Fruit fly (Drosophila melanogaster) whole organism, prepupa: ENCODE results near the gene CG33301.

ENCODE experiments used
- CG10669 ChIP-seq: fragments of 200-800 bp; sonication (Bioruptor generic); optimal IDR thresholded peaks from 3 replicates; lab custom pipeline; 2018; ENCODE audit warnings: missing biosample characterization, mild to moderate bottlenecking, missing genetic modification characterization, moderate library complexity
- CG11294 ChIP-seq: fragments of 200-800 bp; sonication (Bioruptor generic); IDR thresholded peaks from 2 replicates; pipeline ENCODE4 v1.3.6; 2022; ENCODE audit warnings: missing biosample characterization, missing genetic modification characterization
- CG15336 ChIP-seq: fragments of 200-800 bp; sonication (Bioruptor generic); IDR thresholded peaks from 2 replicates; pipeline ENCODE4 v1.3.6; 2022; ENCODE audit warnings: missing biosample characterization, missing genetic modification characterization
- CG1621 ChIP-seq: fragments of 200-800 bp; sonication (Bioruptor generic); optimal IDR thresholded peaks from 3 replicates; lab custom pipeline; 2018; ENCODE audit warnings: missing biosample characterization, mild to moderate bottlenecking, missing genetic modification characterization
- CG16779 ChIP-seq: fragments of 200-800 bp; sonication (Bioruptor generic); optimal IDR thresholded peaks from 3 replicates; lab custom pipeline; 2017; ENCODE audit warnings: missing biosample characterization, mild to moderate bottlenecking, missing genetic modification characterization
- CG3032 ChIP-seq: fragments of 200-800 bp; optimal IDR thresholded peaks from 2 replicates; lab custom pipeline; 2019; ENCODE audit warnings: missing biosample characterization, mild to moderate bottlenecking, missing genetic modification characterization, moderate library complexity
- CG32006 ChIP-seq: fragments of 200-800 bp; sonication (Bioruptor generic); optimal IDR thresholded peaks from 3 replicates; lab custom pipeline; 2017; ENCODE audit warnings: missing biosample characterization, mild to moderate bottlenecking, missing genetic modification characterization
- CG3919 ChIP-seq: fragments of 200-800 bp; sonication (Bioruptor generic); optimal IDR thresholded peaks from 3 replicates; lab custom pipeline; 2016; ENCODE audit warnings: missing biosample characterization, missing genetic modification characterization
- CG4318 ChIP-seq: fragments of 200-800 bp; sonication (Bioruptor generic); optimal IDR thresholded peaks from 3 replicates; lab custom pipeline; 2017; ENCODE audit warnings: missing biosample characterization, mild to moderate bottlenecking, missing genetic modification characterization
- CG6276 ChIP-seq: fragments of 200-800 bp; sonication (Bioruptor generic); optimal IDR thresholded peaks from 2 replicates; lab custom pipeline; 2017; ENCODE audit warnings: missing biosample characterization, mild to moderate bottlenecking, missing genetic modification characterization
- CG8119 ChIP-seq: fragments of 200-800 bp; sonication (Bioruptor generic); IDR thresholded peaks from 3 replicates; pipeline ENCODE4 v1.3.6; 2022; ENCODE audit warnings: missing biosample characterization, missing genetic modification characterization
- Ets21C ChIP-seq: fragments of 200-800 bp; sonication (Bioruptor generic); optimal IDR thresholded peaks from 3 replicates; lab custom pipeline; 2016; ENCODE audit warnings: missing biosample characterization, missing genetic modification characterization
- Gug ChIP-seq: fragments of 200-800 bp; sonication (Bioruptor generic); IDR thresholded peaks from 2 replicates; pipeline ENCODE4 v1.3.6; 2022; ENCODE audit warnings: missing biosample characterization, missing genetic modification characterization
- Hr39 ChIP-seq: fragments of 200-800 bp; sonication (Bioruptor generic); optimal IDR thresholded peaks from 2 replicates; lab custom pipeline; 2016; ENCODE audit warnings: missing biosample characterization, missing genetic modification characterization
- Hr4 ChIP-seq: fragments of 200-800 bp; sonication (Bioruptor generic); optimal IDR thresholded peaks from 3 replicates; lab custom pipeline; 2016; ENCODE audit warnings: missing biosample characterization, missing genetic modification characterization
- Lpt ChIP-seq: fragments of 200-800 bp; sonication (Bioruptor generic); optimal IDR thresholded peaks from 3 replicates; lab custom pipeline; 2016; ENCODE audit warnings: missing biosample characterization, missing genetic modification characterization
- OdsH ChIP-seq: fragments of 200-800 bp; sonication (Bioruptor generic); optimal IDR thresholded peaks from 3 replicates; lab custom pipeline; 2016; ENCODE audit warnings: missing biosample characterization, missing genetic modification characterization
- Smox ChIP-seq: fragments of 200-800 bp; sonication (Bioruptor generic); optimal IDR thresholded peaks from 3 replicates; lab custom pipeline; 2016; ENCODE audit warnings: missing biosample characterization, missing genetic modification characterization
- Sox102F ChIP-seq: fragments of 200-800 bp; sonication (Bioruptor generic); optimal IDR thresholded peaks from 2 replicates; lab custom pipeline; 2016; ENCODE audit warnings: missing biosample characterization, mild to moderate bottlenecking, missing genetic modification characterization
- Sox14 ChIP-seq: fragments of 200-800 bp; sonication (Bioruptor generic); optimal IDR thresholded peaks from 3 replicates; lab custom pipeline; 2016; ENCODE audit warnings: missing biosample characterization, missing genetic modification characterization
- acj6 ChIP-seq: fragments of 200-800 bp; sonication (Bioruptor generic); optimal IDR thresholded peaks from 3 replicates; lab custom pipeline; 2016; ENCODE audit warnings: missing biosample characterization, missing genetic modification characterization
- dac ChIP-seq: fragments of 200-800 bp; sonication (Bioruptor generic); optimal IDR thresholded peaks from 2 replicates; lab custom pipeline; 2017; ENCODE audit warnings: missing biosample characterization, mild to moderate bottlenecking, missing genetic modification characterization
- dsx ChIP-seq: fragments of 200-800 bp; optimal IDR thresholded peaks from 3 replicates; lab custom pipeline; 2019; ENCODE audit warnings: missing biosample characterization, mild to moderate bottlenecking, missing genetic modification characterization, moderate library complexity; ENCODE audit not compliant: poor library complexity, severe bottlenecking
- eg ChIP-seq: fragments of 200-800 bp; sonication (Bioruptor generic); IDR thresholded peaks from 3 replicates; pipeline ENCODE4 v1.3.6; 2022; ENCODE audit warnings: missing biosample characterization, missing genetic modification characterization
- fd59A ChIP-seq: fragments of 200-800 bp; sonication (Bioruptor generic); optimal IDR thresholded peaks from 2 replicates; lab custom pipeline; 2017; ENCODE audit warnings: missing biosample characterization, mild to moderate bottlenecking, missing genetic modification characterization, missing genetic modification reagents
- fkh ChIP-seq: fragments of 200-800 bp; sonication (Bioruptor generic); optimal IDR thresholded peaks from 3 replicates; lab custom pipeline; 2017; ENCODE audit warnings: missing biosample characterization, mild to moderate bottlenecking, missing genetic modification characterization, moderate library complexity
- lz ChIP-seq: fragments of 200-800 bp; sonication (Bioruptor generic); optimal IDR thresholded peaks from 3 replicates; lab custom pipeline; 2016; ENCODE audit warnings: missing biosample characterization, missing genetic modification characterization
- net ChIP-seq: fragments of 200-800 bp; sonication (Bioruptor generic); optimal IDR thresholded peaks from 3 replicates; lab custom pipeline; 2016; ENCODE audit warnings: missing biosample characterization, missing genetic modification characterization
- pdm3 ChIP-seq: fragments of 200-800 bp; sonication (Bioruptor generic); optimal IDR thresholded peaks from 3 replicates; lab custom pipeline; 2016; ENCODE audit warnings: missing biosample characterization, missing genetic modification characterization
- salr ChIP-seq, 2 experiments: fragments of 200-800 bp; sonication (Bioruptor generic); optimal IDR thresholded peaks; 3 replicates each; lab custom pipeline; 2016 to 2018; ENCODE audit warnings: missing biosample characterization in 2 of 2, missing genetic modification characterization in 2 of 2, mild to moderate bottlenecking in 1 of 2
- spab ChIP-seq: fragments of 200-800 bp; sonication (Bioruptor generic); optimal IDR thresholded peaks from 2 replicates; lab custom pipeline; 2017; ENCODE audit warnings: missing biosample characterization, mild to moderate bottlenecking, missing genetic modification characterization, missing genetic modification reagents
- ss ChIP-seq, 2 experiments: fragments of 200-800 bp; sonication (Bioruptor generic); optimal IDR thresholded peaks; 2 replicates in 1 of 2; 3 replicates in 1 of 2; lab custom pipeline; 2017 to 2018; ENCODE audit warnings: mild to moderate bottlenecking in 2 of 2, missing biosample characterization in 2 of 2, missing genetic modification characterization in 2 of 2, moderate library complexity in 1 of 2
- svp ChIP-seq: fragments of 200-800 bp; sonication (Bioruptor generic); peaks from one replicate; lab custom pipeline; 2016; ENCODE audit warnings: missing biosample characterization, missing genetic modification characterization
- topi ChIP-seq: fragments of 200-800 bp; sonication (Bioruptor generic); optimal IDR thresholded peaks from 3 replicates; lab custom pipeline; 2016; ENCODE audit warnings: missing biosample characterization, missing genetic modification characterization
- vri ChIP-seq: fragments of 200-800 bp; sonication (Bioruptor generic); optimal IDR thresholded peaks from 3 replicates; lab custom pipeline; 2016; ENCODE audit warnings: missing biosample characterization, mild to moderate bottlenecking, missing genetic modification characterization

The CG33301 gene

dm6 chr2L:10009800-10010658 is 39.4 kb upstream of the CG33301 start (continued):
- TF ChIP-seq svp (peak; percentile 100), fkh (GFP tag; lab: Kevin White, UChicago) (peak; percentile 92), CG8119 (peak; percentile 98), Ets21C (peak; percentile 99), fd59A (peak; percentile 99), Sox102F (GFP tag; lab: Kevin White, UChicago) (peak; percentile 99), dsx (GFP tag; lab: Kevin White, UChicago) (peak; percentile 98), vri (GFP tag; lab: Kevin White, UChicago) (peak; percentile 99), net (GFP tag; lab: Kevin White, UChicago) (peak; percentile 99), CG16779 (tag; lab: Kevin White, UChicago) (peak; percentile 98)

- TF ChIP-seq acj6 (GFP tag; lab: Kevin White, UChicago) (no peak), salr (GFP tag; optimal IDR thresholded peaks at IDR 0.05; lab: Kevin White, UChicago) (no peak), Hr39 (GFP tag; lab: Kevin White, UChicago) (no peak), ss (GFP tag; optimal IDR thresholded peaks at IDR 0.05; lab: Kevin White, UChicago) (no peak), Ets21C (no peak), svp (no peak), CG6276 (GFP tag; lab: Kevin White, UChicago) (no peak), Sox102F (GFP tag; lab: Kevin White, UChicago) (no peak), Sox14 (GFP tag; lab: Kevin White, UChicago) (no peak)
Observed at dm6 chr2L:10017363-10017762, 32.0 kb upstream of the CG33301 start, which contains the start of gene CG13131. Gene CG13131 (minus strand): TSS chr2L:10017463.

- TF ChIP-seq Hr4: no peak
- TF ChIP-seq CG32006: no peak
- TF ChIP-seq Smox (GFP tag; lab: Kevin White, UChicago): no peak
- TF ChIP-seq dac (GFP tag; lab: Kevin White, UChicago): no peak
- TF ChIP-seq dsx (GFP tag; lab: Kevin White, UChicago): no peak
- TF ChIP-seq, all 60 proteins: peak for 0
Observed at dm6 chr2L:10026376-10026775, 23.0 kb upstream of the CG33301 start, which contains the start of gene CG13127. Gene CG13127 (plus strand): TSS chr2L:10026676.

- peak; percentile 21 for TF ChIP-seq net (GFP tag; lab: Kevin White, UChicago)
- TF ChIP-seq ss (GFP tag; optimal IDR thresholded peaks at IDR 0.05; lab: Kevin White, UChicago): peak in 1 of 2 experiments; percentile 4
- TF ChIP-seq fkh (GFP tag; lab: Kevin White, UChicago): no peak
- TF ChIP-seq CG3032: no peak
- 0 out of 2 replicates have a peak, but pooled peaks have one; percentile 21 for TF ChIP-seq CG15336 (GFP tag; lab: Robert Waterston, UW)
- TF ChIP-seq CG1621: peak; percentile 2
- TF ChIP-seq, all 60 proteins: peak for 4
Observed at dm6 chr2L:10032415-10032814, 17.0 kb upstream of the CG33301 start, which contains the start of gene obst-B. Gene obst-B (plus strand): TSS chr2L:10032690.

DNA sequence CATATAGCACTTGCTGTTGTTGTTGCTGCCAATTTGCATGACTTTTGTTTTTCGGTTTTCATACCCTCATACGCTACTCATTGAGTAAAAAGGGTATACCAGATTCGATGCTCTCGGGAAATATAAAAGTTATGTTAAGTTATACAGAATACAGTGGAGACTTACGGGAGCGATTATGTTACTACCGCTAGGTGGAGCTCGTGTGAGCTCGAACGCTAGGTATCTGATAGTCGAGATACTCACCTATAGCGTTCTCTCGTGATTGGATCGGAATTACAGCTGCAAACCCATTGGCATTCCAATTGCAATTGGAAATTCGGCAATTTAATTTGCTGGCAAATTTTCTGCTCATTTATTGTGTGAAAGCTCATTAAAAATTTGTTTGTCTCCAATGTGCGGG is 16.0 kb upstream of the CG33301 start:
- TF ChIP-seq Gug (GFP tag; lab: Robert Waterston, UW): no peak
- peak; percentile 43; the same call in 1 of the 2 replicates for TF ChIP-seq CG11294 (GFP tag; lab: Robert Waterston, UW)
- TF ChIP-seq CG4318: peak; percentile 12
- TF ChIP-seq OdsH (GFP tag; lab: Kevin White, UChicago): peak; percentile 19
- TF ChIP-seq spab: no peak
- TF ChIP-seq pdm3: peak; percentile 17
- peak; percentile 46; the same call in 2 of the 3 replicates for TF ChIP-seq eg
- no peak for TF ChIP-seq Lpt
- TF ChIP-seq CG10669 (GFP tag; lab: Kevin White, UChicago): peak; percentile 13
- no peak for TF ChIP-seq lz (GFP tag; lab: Kevin White, UChicago)
- TF ChIP-seq CG32006: peak; percentile 46
- peak; percentile 42; the same call in 1 of the 2 replicates for TF ChIP-seq CG15336 (GFP tag; lab: Robert Waterston, UW)
- no peak for TF ChIP-seq fd59A
- peak; percentile 37 for TF ChIP-seq svp
- TF ChIP-seq topi: no peak
- no peak for TF ChIP-seq fkh (GFP tag; lab: Kevin White, UChicago)
- TF ChIP-seq Sox14 (GFP tag; lab: Kevin White, UChicago): peak; percentile 12
- TF ChIP-seq CG3919: no peak
- peak; percentile 7 for TF ChIP-seq net (GFP tag; lab: Kevin White, UChicago)
- TF ChIP-seq CG6276 (GFP tag; lab: Kevin White, UChicago): no peak
- TF ChIP-seq, all 60 proteins: peak for 11
